Fruit fly (Drosophila melanogaster): ENCODE measurements around the gene CG6324.

The CG6324 gene

dm6 chrX:15449490-15450326, 26.2 kb upstream of the CG6324 start, which contains the start of the genes Scamp and Ahcy (continued):
- TF ChIP-seq CG8632 (GFP tag; optimal IDR thresholded peaks at IDR 0.05) (no peak), spab (GFP tag; optimal IDR thresholded peaks at IDR 0.05) (no peak), fd85E (GFP tag; optimal IDR thresholded peaks at IDR 0.05) (no peak), CG11762 (GFP tag; optimal IDR thresholded peaks at IDR 0.05; ENCODE audit: insufficient read depth) (no peak), CG8119 (GFP tag; IDR thresholded peaks at IDR 0.05) (no peak), ss (GFP tag; optimal IDR thresholded peaks at IDR 0.05) (no peak), Ets96B (tag; optimal IDR thresholded peaks at IDR 0.05) (no peak), CG34406 (GFP tag; optimal IDR thresholded peaks at IDR 0.05) (no peak), CG11902 (GFP tag; optimal IDR thresholded peaks at IDR 0.05) (no peak), esn (GFP tag; optimal IDR thresholded peaks at IDR 0.05) (peak; percentile 45), CG11294 (GFP tag; IDR thresholded peaks at IDR 0.05) (no peak), CG1621 (tag; optimal IDR thresholded peaks at IDR 0.05) (no peak), fkh (GFP tag; optimal IDR thresholded peaks at IDR 0.05) (no peak), Eip75B (GFP tag; optimal IDR thresholded peaks at IDR 0.05) (peak; percentile 30), Sox14 (GFP tag; optimal IDR thresholded peaks at IDR 0.05) (no peak)

- no peak for TF ChIP-seq ss (GFP tag; optimal IDR thresholded peaks at IDR 0.05)
- TF ChIP-seq CG7368 (GFP tag; optimal IDR thresholded peaks at IDR 0.05) = no peak
- no peak for TF ChIP-seq Hr39 (GFP tag; optimal IDR thresholded peaks at IDR 0.05)
- TF ChIP-seq Ets96B (tag; optimal IDR thresholded peaks at IDR 0.05) = no peak
- TF ChIP-seq salr (GFP tag; optimal IDR thresholded peaks at IDR 0.05) = no peak
- TF ChIP-seq dsx (GFP tag; optimal IDR thresholded peaks at IDR 0.05; ENCODE audit: poor library complexity, severe bottlenecking) = peak; percentile 54
- TF ChIP-seq CG31627 (GFP tag; optimal IDR thresholded peaks at IDR 0.05) = no peak
Measured at dm6 chrX:15450327-15450644, 25.6 kb upstream of the CG6324 start.

- TF ChIP-seq Ets96B (tag; optimal IDR thresholded peaks at IDR 0.05) = peak; percentile 31
- no peak for TF ChIP-seq Hr4 (GFP tag; optimal IDR thresholded peaks at IDR 0.05)
- TF ChIP-seq lz (GFP tag; optimal IDR thresholded peaks at IDR 0.05) = peak; percentile 60
- no peak for TF ChIP-seq CG6276 (GFP tag; optimal IDR thresholded peaks at IDR 0.05)
- peak; percentile 38 for TF ChIP-seq CG6792 (GFP tag; optimal IDR thresholded peaks at IDR 0.05)
- TF ChIP-seq CG8632 (GFP tag; optimal IDR thresholded peaks at IDR 0.05) = no peak
- TF ChIP-seq CG8319 (GFP tag; optimal IDR thresholded peaks at IDR 0.05) = peak; percentile 37
- no peak for TF ChIP-seq Eip93F (GFP tag; optimal IDR thresholded peaks at IDR 0.05)
- peak; percentile 31 for TF ChIP-seq CG3032 (tag; optimal IDR thresholded peaks at IDR 0.05)
- TF ChIP-seq CG11762 (GFP tag; optimal IDR thresholded peaks at IDR 0.05; ENCODE audit: insufficient read depth) = no peak
- TF ChIP-seq CG1621 (tag; optimal IDR thresholded peaks at IDR 0.05) = peak; percentile 60
- TF ChIP-seq CG10631 (GFP tag; optimal IDR thresholded peaks at IDR 0.05) = no peak
- peak; percentile 42 for TF ChIP-seq CG15336 (GFP tag; IDR thresholded peaks at IDR 0.05)
- TF ChIP-seq CG11294 (GFP tag; IDR thresholded peaks at IDR 0.05) = no peak
- TF ChIP-seq Met (GFP tag; optimal IDR thresholded peaks at IDR 0.05) = no peak
- TF ChIP-seq CG16779 (tag; optimal IDR thresholded peaks at IDR 0.05) = no peak
- no peak for TF ChIP-seq fkh (GFP tag; optimal IDR thresholded peaks at IDR 0.05)
- TF ChIP-seq Blimp-1 (GFP tag; optimal IDR thresholded peaks at IDR 0.05) = no peak
- TF ChIP-seq CG6163 (GFP tag; IDR thresholded peaks at IDR 0.05) = peak; percentile 21; the same call in 1 of the 3 replicates
- peak; percentile 34 for TF ChIP-seq fd59A (GFP tag; optimal IDR thresholded peaks at IDR 0.05)
- TF ChIP-seq svp (GFP tag) = no peak
- peak; percentile 62 for TF ChIP-seq topi (GFP tag; optimal IDR thresholded peaks at IDR 0.05)
- peak; percentile 61 for TF ChIP-seq esn (GFP tag; optimal IDR thresholded peaks at IDR 0.05)
- peak; percentile 38 for TF ChIP-seq CG34406 (GFP tag; optimal IDR thresholded peaks at IDR 0.05)
- TF ChIP-seq cyc (GFP tag; optimal IDR thresholded peaks at IDR 0.05) = peak; percentile 55
- TF ChIP-seq CG9139 (GFP tag; optimal IDR thresholded peaks at IDR 0.05) = no peak
- no peak for TF ChIP-seq CG10669 (GFP tag; optimal IDR thresholded peaks at IDR 0.05)
- no peak for TF ChIP-seq CG4318 (GFP tag; optimal IDR thresholded peaks at IDR 0.05)
- peak; percentile 79 for TF ChIP-seq Eip78C (GFP tag)
- TF ChIP-seq eg (GFP tag; IDR thresholded peaks at IDR 0.05) = peak; percentile 59; the same call in 2 of the 3 replicates
- TF ChIP-seq dsx (GFP tag; optimal IDR thresholded peaks at IDR 0.05; ENCODE audit: poor library complexity, severe bottlenecking) = peak; percentile 63
- TF ChIP-seq CG7368 (GFP tag; optimal IDR thresholded peaks at IDR 0.05) = no peak
- TF ChIP-seq salr (GFP tag; optimal IDR thresholded peaks at IDR 0.05) = no peak
- TF ChIP-seq Ets21C (GFP tag; optimal IDR thresholded peaks at IDR 0.05) = no peak
- no peak for TF ChIP-seq fd85E (GFP tag; optimal IDR thresholded peaks at IDR 0.05)
- peak; percentile 50 for TF ChIP-seq Smox (GFP tag; optimal IDR thresholded peaks at IDR 0.05)
- no peak for TF ChIP-seq CG3919 (GFP tag; optimal IDR thresholded peaks at IDR 0.05)
Measured at dm6 chrX:15453121-15453520, 22.8 kb upstream of the CG6324 start, which contains the start of gene CG11655. Gene CG11655 (plus strand): TSS chrX:15453471.

Measured in whole organism, prepupa.